Worm (Caenorhabditis elegans) whole organism, L3 larva: ENCODE measurements around the gene ZK370.6.

Experiments
- ZK546.5 ChIP-seq: sonication (generic microtip); optimal IDR thresholded peaks from 2 replicates; lab custom pipeline; 2017; ENCODE audit warnings: missing biosample characterization, missing genetic modification characterization
- ama-1 ChIP-seq: fragments of 150-350 bp; optimal IDR thresholded peaks from 2 replicates; lab custom pipeline; 2018
- daf-12 ChIP-seq: fragments of 150-350 bp; optimal IDR thresholded peaks from 2 replicates; lab custom pipeline; 2014; ENCODE audit warnings: missing biosample characterization, missing genetic modification reagents, missing genetic modification characterization
- lin-39 ChIP-seq: fragments of 150-350 bp; optimal IDR thresholded peaks from 2 replicates; lab custom pipeline; 2018; ENCODE audit warnings: missing biosample characterization, missing genetic modification reagents, missing genetic modification characterization
- nhr-23 ChIP-seq: fragments of 150-350 bp; optimal IDR thresholded peaks from 2 replicates; lab custom pipeline; 2014; ENCODE audit warnings: missing biosample characterization, missing genetic modification reagents, missing genetic modification characterization
- nhr-25 ChIP-seq: sonication (generic microtip); optimal IDR thresholded peaks from 2 replicates; lab custom pipeline; 2017; ENCODE audit warnings: missing biosample characterization, missing genetic modification characterization
- nhr-76 ChIP-seq: fragments of 150-350 bp; sonication (generic microtip); optimal IDR thresholded peaks from 5 replicates; lab custom pipeline; 2014; ENCODE audit warnings: missing biosample characterization, missing genetic modification characterization
- nhr-77 ChIP-seq: fragments of 150-350 bp; optimal IDR thresholded peaks from 2 replicates; lab custom pipeline; 2014; ENCODE audit warnings: missing biosample characterization, missing genetic modification characterization
- skn-1 ChIP-seq: fragments of 150-350 bp; optimal IDR thresholded peaks from 2 replicates; lab custom pipeline; 2014; ENCODE audit warnings: missing biosample characterization, missing genetic modification characterization
- snpc-4 ChIP-seq: fragments of 150-350 bp; optimal IDR thresholded peaks from 2 replicates; lab custom pipeline; 2014; ENCODE audit warnings: missing biosample characterization, missing genetic modification characterization
- zag-1 ChIP-seq: fragments of 150-350 bp; optimal IDR thresholded peaks from 2 replicates; lab custom pipeline; 2014; ENCODE audit warnings: missing biosample characterization, missing genetic modification characterization
- ztf-11 ChIP-seq: fragments of 150-350 bp; optimal IDR thresholded peaks from 2 replicates; lab custom pipeline; 2014; ENCODE audit warnings: missing biosample characterization, missing genetic modification characterization
- ztf-4 ChIP-seq: fragments of 150-350 bp; optimal IDR thresholded peaks from 2 replicates; lab custom pipeline; 2014; ENCODE audit warnings: missing biosample characterization, missing genetic modification characterization

DNA sequence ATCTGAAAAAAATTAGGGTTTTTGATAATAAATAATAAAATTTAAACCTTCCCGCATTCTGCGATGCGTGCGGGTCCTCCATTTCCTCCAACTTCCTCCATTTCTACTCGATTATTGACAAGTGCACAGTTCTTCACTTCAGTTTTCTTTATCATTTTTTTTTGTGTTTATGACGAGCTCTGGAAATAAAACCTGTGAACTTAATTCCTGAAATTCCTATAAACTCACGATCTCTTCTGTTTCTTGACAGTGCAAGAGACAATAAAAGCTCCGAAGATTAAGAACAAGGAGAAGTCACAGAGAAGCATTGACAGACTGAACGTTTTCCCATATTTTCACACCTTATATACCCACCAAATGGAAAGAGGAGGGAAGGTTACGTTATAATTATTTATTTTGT lies 28.2 kb upstream of the ZK370.6 start, which contains the start of gene K02D10.3:
- TF ChIP-seq nhr-76 (tag; lab: Kevin White, UChicago) (no peak), nhr-25 (tag; lab: Kevin White, UChicago) (no peak), snpc-4 (no peak), skn-1 (tag; lab: Kevin White, UChicago) (no peak), ama-1 (lab: Kevin White, UChicago) (no peak), ZK546.5 (no peak), nhr-23 (no peak), zag-1 (tag; lab: Kevin White, UChicago) (no peak), ztf-4 (tag; lab: Kevin White, UChicago) (no peak), lin-39 (tag; lab: Kevin White, UChicago) (no peak), nhr-77 (tag; lab: Kevin White, UChicago) (no peak), ztf-11 (tag; lab: Kevin White, UChicago) (no peak), daf-12 (tag; lab: Kevin White, UChicago) (no peak)
